Worm (Caenorhabditis elegans) whole organism, L4 larva: ENCODE results near the gene T28F3.11.
A peak's percentile ranks its signal among the peaks of the same experiment; 100 is the strongest.

Experiments
- D1046.2 ChIP-seq: fragments of 200-800 bp; sonication (Bioruptor generic); IDR thresholded peaks from 2 replicates; pipeline ENCODE4 v1.3.6; 2022; ENCODE audit warnings: missing genetic modification characterization, missing compliant biosample characterization
- F44E2.7 ChIP-seq: fragments of 200-800 bp; sonication (Bioruptor generic); IDR thresholded peaks from 2 replicates; pipeline ENCODE4 v2.1.2; 2022; ENCODE audit warnings: missing genetic modification characterization, missing compliant biosample characterization
- R02D3.7 ChIP-seq: fragments of 150-350 bp; sonication (generic microtip); optimal IDR thresholded peaks from 3 replicates; lab custom pipeline; 2014; ENCODE audit warnings: missing biosample characterization, missing genetic modification characterization
- Y105C5A.15 ChIP-seq: fragments of 200-800 bp; sonication (Bioruptor generic); IDR thresholded peaks from 2 replicates; pipeline ENCODE4 v1.3.6; 2022; ENCODE audit warnings: missing genetic modification characterization, missing compliant biosample characterization
- Y48G9A.11 ChIP-seq: fragments of 200-800 bp; sonication (Bioruptor generic); IDR thresholded peaks from 2 replicates; pipeline ENCODE4 v1.3.6; 2022; ENCODE audit warnings: missing genetic modification reagents, missing genetic modification characterization, missing compliant biosample characterization
- Y5F2A.4 ChIP-seq: fragments of 200-800 bp; sonication (Bioruptor generic); optimal IDR thresholded peaks from 2 replicates; lab custom pipeline; 2018; ENCODE audit warnings: mild to moderate bottlenecking, missing genetic modification characterization, missing compliant biosample characterization
- ZK337.2 ChIP-seq: fragments of 200-800 bp; sonication (Bioruptor generic); IDR thresholded peaks from 2 replicates; pipeline ENCODE4 v1.3.6; 2022; ENCODE audit warnings: missing genetic modification reagents, missing genetic modification characterization, missing compliant biosample characterization
- ZK546.5 ChIP-seq, 2 experiments: sonication (generic microtip); optimal IDR thresholded peaks; 2 replicates each; lab custom pipeline; 2017; ENCODE audit warnings: missing biosample characterization in 2 of 2, missing genetic modification characterization in 2 of 2
- aha-1 ChIP-seq: fragments of 150-350 bp; peaks from one replicate; lab custom pipeline; 2014; ENCODE audit warnings: missing biosample characterization, missing genetic modification characterization
- aly-2 ChIP-seq: sonication (generic microtip); optimal IDR thresholded peaks from 2 replicates; lab custom pipeline; 2018; ENCODE audit warnings: missing biosample characterization, missing genetic modification characterization
- arid-1 ChIP-seq: fragments of 200-800 bp; sonication (Bioruptor generic); conservative IDR thresholded peaks from 2 replicates; pipeline ENCODE4 v1.3.6; 2022; ENCODE audit warnings: missing genetic modification reagents, missing genetic modification characterization, missing compliant biosample characterization
- ceh-44 ChIP-seq: fragments of 200-800 bp; sonication (Bioruptor generic); IDR thresholded peaks from 2 replicates; pipeline ENCODE4 v1.3.6; 2022; ENCODE audit warnings: missing genetic modification reagents, missing genetic modification characterization, missing compliant biosample characterization
- ceh-82 ChIP-seq: sonication (generic microtip); optimal IDR thresholded peaks from 2 replicates; lab custom pipeline; 2017; ENCODE audit warnings: missing biosample characterization, missing genetic modification characterization
- ces-1 ChIP-seq: fragments of 150-350 bp; sonication (generic microtip); optimal IDR thresholded peaks from 4 replicates; lab custom pipeline; 2014; ENCODE audit warnings: missing biosample characterization, missing genetic modification reagents, missing genetic modification characterization
- cey-2 ChIP-seq: sonication (generic microtip); optimal IDR thresholded peaks from 3 replicates; lab custom pipeline; 2017; ENCODE audit warnings: missing genetic modification characterization, mild to moderate bottlenecking, missing compliant biosample characterization, antibody characterized with exemption, borderline replicate concordance; ENCODE audit not compliant: insufficient read depth
- daf-12 ChIP-seq: fragments of 150-350 bp; optimal IDR thresholded peaks from 2 replicates; lab custom pipeline; 2014; ENCODE audit warnings: missing biosample characterization, missing genetic modification reagents, missing genetic modification characterization
- daf-16 ChIP-seq, 3 experiments: sonication (generic microtip); optimal IDR thresholded peaks; 2 replicates each; lab custom pipeline; 2016 to 2017; ENCODE audit warnings: missing genetic modification characterization in 3 of 3, missing genetic modification reagents in 3 of 3, mild to moderate bottlenecking in 2 of 3, missing compliant biosample characterization in 2 of 3, missing biosample characterization in 1 of 3, moderate library complexity in 1 of 3
- daf-8 ChIP-seq: fragments of 200-800 bp; sonication (Bioruptor generic); IDR thresholded peaks from 2 replicates; pipeline ENCODE4 v1.3.6; 2022; ENCODE audit warnings: missing genetic modification characterization, missing compliant biosample characterization
- dmd-8 ChIP-seq: fragments of 200-800 bp; sonication (Bioruptor generic); IDR thresholded peaks from 2 replicates; pipeline ENCODE4 v1.3.6; 2022; ENCODE audit warnings: missing genetic modification characterization, missing compliant biosample characterization
- dpl-1 ChIP-seq: fragments of 150-350 bp; optimal IDR thresholded peaks from 2 replicates; lab custom pipeline; 2014; ENCODE audit warnings: missing biosample characterization, missing genetic modification reagents, missing genetic modification characterization
- dve-1 ChIP-seq: sonication (generic microtip); optimal IDR thresholded peaks from 2 replicates; lab custom pipeline; 2017; ENCODE audit warnings: antibody characterized with exemption, mild to moderate bottlenecking, missing genetic modification characterization, missing compliant biosample characterization; ENCODE audit not compliant: insufficient read depth
- egl-27 ChIP-seq: sonication (generic microtip); optimal IDR thresholded peaks from 3 replicates; lab custom pipeline; 2017; ENCODE audit warnings: missing biosample characterization, missing genetic modification reagents, missing genetic modification characterization
- hlh-30 ChIP-seq: sonication (generic microtip); optimal IDR thresholded peaks from 2 replicates; lab custom pipeline; 2017; ENCODE audit warnings: antibody characterized with exemption, mild to moderate bottlenecking, missing genetic modification characterization, missing compliant biosample characterization; ENCODE audit not compliant: insufficient read depth
- hmg-1.1 ChIP-seq: fragments of 200-800 bp; sonication (Bioruptor generic); IDR thresholded peaks from 2 replicates; pipeline ENCODE4 v1.3.6; 2022; ENCODE audit warnings: missing genetic modification reagents, missing genetic modification characterization, missing compliant biosample characterization
- lin-13 ChIP-seq: fragments of 150-350 bp; optimal IDR thresholded peaks from 2 replicates; lab custom pipeline; 2014; ENCODE audit warnings: missing biosample characterization, missing genetic modification reagents, missing genetic modification characterization
- lin-38 ChIP-seq: fragments of 200-800 bp; sonication (Bioruptor generic); IDR thresholded peaks from 2 replicates; pipeline ENCODE4 v1.3.6; 2022; ENCODE audit warnings: missing genetic modification reagents, missing genetic modification characterization, missing compliant biosample characterization
- lin-39 ChIP-seq: fragments of 150-350 bp; optimal IDR thresholded peaks from 2 replicates; lab custom pipeline; 2014; ENCODE audit warnings: missing biosample characterization, missing genetic modification reagents, missing genetic modification characterization
- madf-5 ChIP-seq, 2 experiments: fragments of 200-800 bp; sonication (Bioruptor generic); IDR thresholded peaks; 2 replicates each; pipeline ENCODE4 v1.3.6; 2022; ENCODE audit warnings: missing compliant biosample characterization in 2 of 2, missing genetic modification characterization in 2 of 2
- mdl-1 ChIP-seq, 2 experiments: fragments of 150-350 bp in 1 of 2; sonication (generic microtip) in 1 of 2; optimal IDR thresholded peaks; 2 replicates each; lab custom pipeline; 2014 to 2017; ENCODE audit warnings: missing biosample characterization in 2 of 2, missing genetic modification characterization in 2 of 2
- mdt-29 ChIP-seq: fragments of 200-800 bp; sonication (Bioruptor generic); IDR thresholded peaks from 2 replicates; pipeline ENCODE4 v1.3.6; 2022; ENCODE audit warnings: missing genetic modification reagents, missing genetic modification characterization, missing compliant biosample characterization
- mes-2 ChIP-seq: sonication (generic microtip); optimal IDR thresholded peaks from 2 replicates; lab custom pipeline; 2016; ENCODE audit warnings: missing genotype, mild to moderate bottlenecking, missing genetic modification characterization, missing compliant biosample characterization; ENCODE audit not compliant: poor library complexity, severe bottlenecking
- nhr-10 ChIP-seq: fragments of 150-350 bp; optimal IDR thresholded peaks from 2 replicates; lab custom pipeline; 2014; ENCODE audit warnings: missing biosample characterization, missing genetic modification characterization
- nhr-11 ChIP-seq: fragments of 150-350 bp; optimal IDR thresholded peaks from 2 replicates; lab custom pipeline; 2014; ENCODE audit warnings: missing biosample characterization, missing genetic modification characterization
- nhr-111 ChIP-seq: fragments of 200-800 bp; sonication (Bioruptor generic); optimal IDR thresholded peaks from 2 replicates; lab custom pipeline; 2018; ENCODE audit warnings: mild to moderate bottlenecking, missing genetic modification characterization, missing compliant biosample characterization
- nhr-25 ChIP-seq: sonication (generic microtip); optimal IDR thresholded peaks from 2 replicates; lab custom pipeline; 2017; ENCODE audit warnings: missing genetic modification characterization, mild to moderate bottlenecking, missing compliant biosample characterization, antibody characterized with exemption, moderate library complexity, borderline replicate concordance; ENCODE audit not compliant: insufficient read depth
- nhr-28 ChIP-seq: fragments of 150-350 bp; optimal IDR thresholded peaks from 2 replicates; lab custom pipeline; 2014; ENCODE audit warnings: missing biosample characterization, missing genetic modification characterization
- nhr-41 ChIP-seq: fragments of 200-800 bp; sonication (Bioruptor generic); IDR thresholded peaks from 2 replicates; pipeline ENCODE4 v1.3.6; 2022; ENCODE audit warnings: missing genetic modification reagents, missing genetic modification characterization, missing compliant biosample characterization
- nhr-42 ChIP-seq: fragments of 200-800 bp; sonication (Bioruptor generic); IDR thresholded peaks from 2 replicates; pipeline ENCODE4 v1.3.6; 2022; ENCODE audit warnings: missing genetic modification characterization, missing compliant biosample characterization
- nhr-48 ChIP-seq: sonication (generic microtip); optimal IDR thresholded peaks from 2 replicates; lab custom pipeline; 2016; ENCODE audit warnings: mild to moderate bottlenecking, missing genetic modification characterization, missing compliant biosample characterization
- nhr-6 ChIP-seq: fragments of 150-350 bp; optimal IDR thresholded peaks from 2 replicates; lab custom pipeline; 2014; ENCODE audit warnings: missing biosample characterization, missing genetic modification characterization
- pha-4 ChIP-seq, 2 experiments: fragments of 150-350 bp in 1 of 2; fragments of 200-800 bp in 1 of 2; sonication (Bioruptor generic) in 1 of 2; IDR thresholded peaks in 1 of 2; optimal IDR thresholded peaks in 1 of 2; 2 replicates each; pipeline versions ENCODE4 v1.3.6 to Lab custom; 2014 to 2022; ENCODE audit warnings: missing genetic modification characterization in 2 of 2, missing genetic modification reagents in 2 of 2, missing biosample characterization in 1 of 2, missing compliant biosample characterization in 1 of 2
- rbr-2 ChIP-seq: sonication (generic microtip); optimal IDR thresholded peaks from 2 replicates; lab custom pipeline; 2016; ENCODE audit warnings: missing genotype, missing genetic modification characterization, missing compliant biosample characterization
- sdz-12 ChIP-seq: fragments of 200-800 bp; sonication (Bioruptor generic); optimal IDR thresholded peaks from 2 replicates; lab custom pipeline; 2018; ENCODE audit warnings: mild to moderate bottlenecking, missing genetic modification characterization, missing compliant biosample characterization
- snpc-1.2 ChIP-seq: fragments of 200-800 bp; sonication (Bioruptor generic); IDR thresholded peaks from 2 replicates; pipeline ENCODE4 v1.3.6; 2022; ENCODE audit warnings: missing genetic modification reagents, missing genetic modification characterization, missing compliant biosample characterization
- snpc-4 ChIP-seq: fragments of 150-350 bp; optimal IDR thresholded peaks from 2 replicates; lab custom pipeline; 2014; ENCODE audit warnings: missing biosample characterization, missing genetic modification characterization
- spr-3 ChIP-seq: fragments of 200-800 bp; sonication (Bioruptor generic); optimal IDR thresholded peaks from 2 replicates; lab custom pipeline; 2018; ENCODE audit warnings: mild to moderate bottlenecking, missing genetic modification characterization, missing compliant biosample characterization
- vab-7 ChIP-seq: fragments of 200-800 bp; sonication (Bioruptor generic); IDR thresholded peaks from 2 replicates; pipeline ENCODE4 v1.3.6; 2022; ENCODE audit warnings: missing genetic modification reagents, missing genetic modification characterization, missing compliant biosample characterization

The T28F3.11 gene

ce11 chrIV:17281060-17282021 lies 10.1 kb downstream of the T28F3.11 start (continued):
- TF ChIP-seq F44E2.7 (GFP tag; lab: Robert Waterston, UW), result no peak
- TF ChIP-seq ZK546.5 (tag; optimal IDR thresholded peaks at IDR 0.05; lab: Kevin White, UChicago), result no peak
- TF ChIP-seq ceh-44, result no peak
- TF ChIP-seq Y5F2A.4 (GFP tag; lab: Kevin White, UChicago), result peak; percentile 60
- peak; percentile 62 to 71 for TF ChIP-seq madf-5 (GFP tag; IDR thresholded peaks at IDR 0.05; lab: Robert Waterston, UW)
- peak; percentile 81 for TF ChIP-seq pha-4 (GFP tag; IDR thresholded peaks at IDR 0.05; lab: Robert Waterston, UW)
- TF ChIP-seq pha-4 (tag; optimal IDR thresholded peaks at IDR 0.05; lab: Kevin White, UChicago), result no peak
- TF ChIP-seq hlh-30 (tag; lab: Kevin White, UChicago), result peak; percentile 49
- no peak for TF ChIP-seq R02D3.7 (tag; lab: Kevin White, UChicago)
- TF ChIP-seq mdt-29, result peak; percentile 70
- TF ChIP-seq rbr-2 (tag; lab: Kevin White, UChicago), result peak; percentile 71
- no peak for TF ChIP-seq mdl-1 (tag; optimal IDR thresholded peaks at IDR 0.05; lab: Kevin White, UChicago)
- no peak for TF ChIP-seq snpc-4
- TF ChIP-seq snpc-1.2 (GFP tag; lab: Robert Waterston, UW), result peak; percentile 93
- TF ChIP-seq lin-39, result no peak
- TF ChIP-seq Y105C5A.15, result peak; percentile 94
- no peak for TF ChIP-seq nhr-28 (tag; lab: Kevin White, UChicago)
- TF ChIP-seq egl-27 (tag; lab: Kevin White, UChicago), result no peak
- peak; percentile 32; the same call in 1 of the 2 replicates for TF ChIP-seq Y48G9A.11 (GFP tag; lab: Robert Waterston, UW)
- peak; percentile 55 for TF ChIP-seq dpl-1 (GFP tag; lab: Kevin White, UChicago)
- peak; percentile 67 for TF ChIP-seq dmd-8 (GFP tag; lab: Robert Waterston, UW)
- TF ChIP-seq aha-1, result peak; percentile 95
- peak; percentile 0 to 46 for TF ChIP-seq daf-16 (GFP tag; optimal IDR thresholded peaks at IDR 0.05; lab: Kevin White, UChicago)
- peak; percentile 75 for TF ChIP-seq daf-16 (tag; optimal IDR thresholded peaks at IDR 0.05; lab: Kevin White, UChicago)
- no peak for TF ChIP-seq ZK337.2 (GFP tag; lab: Robert Waterston, UW)
- TF ChIP-seq vab-7 (GFP tag; lab: Robert Waterston, UW), result peak; percentile 70
- 0 out of 2 replicates have a peak, but pooled peaks have one; percentile 28 for TF ChIP-seq nhr-41 (GFP tag; lab: Robert Waterston, UW)
- peak; percentile 46 for TF ChIP-seq nhr-10 (tag; lab: Kevin White, UChicago)
- TF ChIP-seq lin-13, result peak; percentile 89
- TF ChIP-seq nhr-11, result peak; percentile 38
- TF ChIP-seq arid-1 (GFP tag; lab: Robert Waterston, UW), result peak; percentile 79
- no peak for TF ChIP-seq nhr-42 (GFP tag; lab: Robert Waterston, UW)
- TF ChIP-seq dve-1, result peak; percentile 95
- TF ChIP-seq nhr-6 (tag; lab: Kevin White, UChicago), result peak; percentile 61
- no peak for TF ChIP-seq nhr-25 (tag; lab: Kevin White, UChicago)
- TF ChIP-seq daf-8 (GFP tag; lab: Robert Waterston, UW), result 0 out of 2 replicates have a peak, but pooled peaks have one; percentile 10
- peak; percentile 52 for TF ChIP-seq hmg-1.1 (GFP tag; lab: Robert Waterston, UW)
- peak; percentile 4 for TF ChIP-seq sdz-12 (GFP tag; lab: Kevin White, UChicago)
- TF ChIP-seq spr-3 (GFP tag; lab: Kevin White, UChicago), result peak; percentile 38
- peak; percentile 99 for TF ChIP-seq aly-2 (tag; lab: Kevin White, UChicago)
- TF ChIP-seq D1046.2, result no peak
- TF ChIP-seq cey-2 (tag; lab: Kevin White, UChicago), result no peak
- TF ChIP-seq ces-1 (GFP tag; lab: Kevin White, UChicago), result peak; percentile 47
- peak; percentile 81 for TF ChIP-seq lin-38 (GFP tag; lab: Robert Waterston, UW)
- TF ChIP-seq mes-2, result peak; percentile 44
- peak; percentile 51 for TF ChIP-seq nhr-111 (GFP tag; lab: Kevin White, UChicago)
- TF ChIP-seq nhr-48 (tag; lab: Kevin White, UChicago), result no peak
- TF ChIP-seq daf-12, result no peak
- TF ChIP-seq ceh-82 (tag; lab: Kevin White, UChicago), result no peak
